Worm (Caenorhabditis elegans): ENCODE results near the gene F52D10.2.

ce11 chrX:11627013-11627412 lies 35.5 kb upstream of the F52D10.2 start, which contains the start of gene twk-44:
- TF ChIP-seq aly-2 (tag; optimal IDR thresholded peaks at IDR 0.05) (no peak), lin-15B (tag; optimal IDR thresholded peaks at IDR 0.05) (no peak), nhr-77 (tag; optimal IDR thresholded peaks at IDR 0.05) (no peak), lin-13 (GFP tag; optimal IDR thresholded peaks at IDR 0.05) (no peak), gei-8 (GFP tag; optimal IDR thresholded peaks at IDR 0.05) (no peak), unc-130 (GFP tag; optimal IDR thresholded peaks at IDR 0.05) (no peak), F37D6.2 (tag; optimal IDR thresholded peaks at IDR 0.05) (no peak)

All from whole organism, L4 larva.